Worm (Caenorhabditis elegans): ENCODE results near the gene fog-2.
A peak's percentile ranks its signal among the peaks of the same experiment; 100 is the strongest.

The fog-2 gene

ce11 chrV:20164059-20164892 is 34.8 kb upstream of the fog-2 start, which contains the start of gene F19B2.5:
Gene F19B2.5 (minus strand): TSS chrV:20164165.
- TF ChIP-seq K02D7.2 (tag; optimal IDR thresholded peaks at IDR 0.05) (no peak), sox-4 (tag; optimal IDR thresholded peaks at IDR 0.05) (no peak), ref-2 (tag; optimal IDR thresholded peaks at IDR 0.05) (no peak), ztf-16 (tag; optimal IDR thresholded peaks at IDR 0.05) (no peak), ceh-31 (tag; optimal IDR thresholded peaks at IDR 0.05) (no peak), elt-2 (tag; optimal IDR thresholded peaks at IDR 0.05) (peak; percentile 69), tbx-7 (tag; optimal IDR thresholded peaks at IDR 0.05) (no peak)

ce11 chrV:20165808-20166207 is 33.2 kb upstream of the fog-2 start:
- TF ChIP-seq ahr-1 (tag; optimal IDR thresholded peaks at IDR 0.05): no peak
- TF ChIP-seq sox-4 (tag; optimal IDR thresholded peaks at IDR 0.05): no peak
- TF ChIP-seq rnt-1 (tag; optimal IDR thresholded peaks at IDR 0.05): no peak
- TF ChIP-seq pros-1 (tag; optimal IDR thresholded peaks at IDR 0.05): no peak
- no peak for TF ChIP-seq ceh-45 (GFP tag; IDR thresholded peaks at IDR 0.05)
- no peak for TF ChIP-seq nhr-11 (tag; optimal IDR thresholded peaks at IDR 0.05)
- no peak for TF ChIP-seq K02D7.2 (tag; optimal IDR thresholded peaks at IDR 0.05)
- no peak for TF ChIP-seq F13H6.1 (tag; optimal IDR thresholded peaks at IDR 0.05)
- TF ChIP-seq sox-2 (GFP tag; IDR thresholded peaks at IDR 0.05): no peak
- no peak for TF ChIP-seq ceh-9 (tag; optimal IDR thresholded peaks at IDR 0.05)
- no peak for TF ChIP-seq ets-4 (tag; optimal IDR thresholded peaks at IDR 0.05)
- no peak for TF ChIP-seq ceh-18 (tag; optimal IDR thresholded peaks at IDR 0.05)
- no peak for TF ChIP-seq ceh-19 (GFP tag; optimal IDR thresholded peaks at IDR 0.05)
- TF ChIP-seq ceh-2 (tag; optimal IDR thresholded peaks at IDR 0.05): no peak
- TF ChIP-seq C38D4.7 (GFP tag; optimal IDR thresholded peaks at IDR 0.05): no peak
- no peak for TF ChIP-seq mec-3 (tag; optimal IDR thresholded peaks at IDR 0.05; ENCODE audit: borderline replicate concordance)
- TF ChIP-seq lin-11 (tag; optimal IDR thresholded peaks at IDR 0.05): no peak
- no peak for TF ChIP-seq pha-4 (tag; optimal IDR thresholded peaks at IDR 0.05)

ce11 chrV:20171941-20172340 is 27.1 kb upstream of the fog-2 start, which contains the start of gene srw-39:
Gene srw-39 (minus strand): TSS chrV:20172041.
- TF ChIP-seq hlh-15 (tag; optimal IDR thresholded peaks at IDR 0.05) (no peak), pat-9 (tag; optimal IDR thresholded peaks at IDR 0.05) (no peak), sdc-2 (tag; optimal IDR thresholded peaks at IDR 0.05) (no peak), mec-3 (tag; optimal IDR thresholded peaks at IDR 0.05; ENCODE audit: borderline replicate concordance) (no peak), pha-2 (tag; optimal IDR thresholded peaks at IDR 0.05) (no peak), unc-86 (tag; optimal IDR thresholded peaks at IDR 0.05) (no peak), elt-4 (tag; optimal IDR thresholded peaks at IDR 0.05) (no peak), ceh-48 (tag; optimal IDR thresholded peaks at IDR 0.05) (no peak), ceh-6 (GFP tag; optimal IDR thresholded peaks at IDR 0.05) (no peak), madf-2 (tag; optimal IDR thresholded peaks at IDR 0.05) (no peak)

- TF ChIP-seq nfya-1 (tag; optimal IDR thresholded peaks at IDR 0.05) (no peak), ets-4 (tag; optimal IDR thresholded peaks at IDR 0.05) (no peak), pag-3 (tag; optimal IDR thresholded peaks at IDR 0.05; ENCODE audit: borderline replicate concordance) (no peak), unc-3 (GFP tag; conservative IDR thresholded peaks at IDR 0.05) (no peak), unc-3 (tag; optimal IDR thresholded peaks at IDR 0.05) (no peak), ztf-16 (tag; optimal IDR thresholded peaks at IDR 0.05) (no peak), pat-9 (tag; optimal IDR thresholded peaks at IDR 0.05) (no peak), F13H6.1 (tag; optimal IDR thresholded peaks at IDR 0.05) (no peak), pax-1 (tag; optimal IDR thresholded peaks at IDR 0.05) (no peak), odd-2 (tag; optimal IDR thresholded peaks at IDR 0.05) (no peak), pqm-1 (tag; optimal IDR thresholded peaks at IDR 0.05) (no peak), elt-2 (tag; optimal IDR thresholded peaks at IDR 0.05) (no peak), hlh-30 (tag; optimal IDR thresholded peaks at IDR 0.05; ENCODE audit: insufficient read depth) (no peak), fax-1 (tag; optimal IDR thresholded peaks at IDR 0.05) (no peak), ama-1 (optimal IDR thresholded peaks at IDR 0.05) (no peak), ceh-45 (GFP tag; IDR thresholded peaks at IDR 0.05) (no peak), pha-2 (tag; optimal IDR thresholded peaks at IDR 0.05) (no peak)
Observed at ce11 chrV:20182311-20182710, 16.7 kb upstream of the fog-2 start.
